Worm (Caenorhabditis elegans) whole organism, L3 larva: Measurements from ENCODE around the gene Y7A5A.2.

Source experiments
- R02D3.7 ChIP-seq: fragments of 150-350 bp; optimal IDR thresholded peaks from 2 replicates; lab custom pipeline; 2014; ENCODE audit warnings: missing biosample characterization, missing genetic modification characterization
- ZK546.5 ChIP-seq: sonication (generic microtip); optimal IDR thresholded peaks from 2 replicates; lab custom pipeline; 2017; ENCODE audit warnings: missing biosample characterization, missing genetic modification characterization
- aly-2 ChIP-seq: fragments of 150-350 bp; optimal IDR thresholded peaks from 2 replicates; lab custom pipeline; 2014; ENCODE audit warnings: missing biosample characterization, missing genetic modification characterization
- ama-1 ChIP-seq: fragments of 150-350 bp; optimal IDR thresholded peaks from 2 replicates; lab custom pipeline; 2018
- ceh-16 ChIP-seq: sonication (generic microtip); optimal IDR thresholded peaks from 2 replicates; lab custom pipeline; 2017; ENCODE audit warnings: missing biosample characterization, missing genetic modification characterization
- ceh-28 ChIP-seq: fragments of 150-350 bp; optimal IDR thresholded peaks from 2 replicates; lab custom pipeline; 2014; ENCODE audit warnings: missing biosample characterization, missing genetic modification reagents, missing genetic modification characterization
- ceh-82 ChIP-seq: fragments of 150-350 bp; optimal IDR thresholded peaks from 2 replicates; lab custom pipeline; 2014; ENCODE audit warnings: missing biosample characterization, missing genetic modification characterization
- ceh-9 ChIP-seq: sonication (generic microtip); optimal IDR thresholded peaks from 2 replicates; lab custom pipeline; 2018; ENCODE audit warnings: missing biosample characterization, missing genetic modification characterization
- daf-12 ChIP-seq: fragments of 150-350 bp; optimal IDR thresholded peaks from 2 replicates; lab custom pipeline; 2014; ENCODE audit warnings: missing biosample characterization, missing genetic modification reagents, missing genetic modification characterization
- egl-27 ChIP-seq: sonication (generic microtip); optimal IDR thresholded peaks from 4 replicates; lab custom pipeline; 2017; ENCODE audit warnings: missing biosample characterization, missing genetic modification reagents, missing genetic modification characterization
- egl-5 ChIP-seq: fragments of 150-350 bp; optimal IDR thresholded peaks from 2 replicates; lab custom pipeline; 2017; ENCODE audit warnings: missing biosample characterization, missing genetic modification reagents, missing genetic modification characterization, inconsistent platforms
- elt-1 ChIP-seq: fragments of 150-350 bp; optimal IDR thresholded peaks from 2 replicates; lab custom pipeline; 2014; ENCODE audit warnings: missing biosample characterization, missing genetic modification characterization
- elt-2 ChIP-seq: sonication (generic microtip); optimal IDR thresholded peaks from 2 replicates; lab custom pipeline; 2016; ENCODE audit warnings: missing genetic modification reagents, mild to moderate bottlenecking, missing genetic modification characterization, missing compliant biosample characterization
- fkh-10 ChIP-seq: sonication (generic microtip); optimal IDR thresholded peaks from 2 replicates; lab custom pipeline; 2017; ENCODE audit warnings: missing biosample characterization, missing genetic modification reagents, missing genetic modification characterization
- fkh-2 ChIP-seq: fragments of 150-350 bp; optimal IDR thresholded peaks from 2 replicates; lab custom pipeline; 2014; ENCODE audit warnings: missing biosample characterization, missing genetic modification reagents, missing genetic modification characterization
- fos-1 ChIP-seq: fragments of 150-350 bp; optimal IDR thresholded peaks from 2 replicates; lab custom pipeline; 2014; ENCODE audit warnings: missing biosample characterization, missing genetic modification characterization
- hmg-11 ChIP-seq: sonication (generic microtip); optimal IDR thresholded peaks from 2 replicates; lab custom pipeline; 2016; ENCODE audit warnings: missing genetic modification characterization, missing compliant biosample characterization
- jun-1 ChIP-seq: fragments of 150-350 bp; optimal IDR thresholded peaks from 2 replicates; lab custom pipeline; 2014; ENCODE audit warnings: missing biosample characterization, missing genetic modification reagents, missing genetic modification characterization
- lin-15B ChIP-seq: fragments of 150-350 bp; optimal IDR thresholded peaks from 2 replicates; lab custom pipeline; 2014; ENCODE audit warnings: missing biosample characterization, missing genetic modification characterization
- lin-39 ChIP-seq: fragments of 150-350 bp; optimal IDR thresholded peaks from 2 replicates; lab custom pipeline; 2018; ENCODE audit warnings: missing biosample characterization, missing genetic modification reagents, missing genetic modification characterization
- lsy-12 ChIP-seq: sonication (generic microtip); optimal IDR thresholded peaks from 2 replicates; lab custom pipeline; 2016; ENCODE audit warnings: mild to moderate bottlenecking, missing genetic modification characterization, missing compliant biosample characterization
- mdl-1 ChIP-seq: fragments of 150-350 bp; optimal IDR thresholded peaks from 2 replicates; lab custom pipeline; 2014; ENCODE audit warnings: missing biosample characterization, missing genetic modification characterization
- mml-1 ChIP-seq: fragments of 150-350 bp; sonication (generic microtip); optimal IDR thresholded peaks from 3 replicates; lab custom pipeline; 2014; ENCODE audit warnings: missing biosample characterization, missing genetic modification characterization
- nfya-1 ChIP-seq: sonication (generic microtip); optimal IDR thresholded peaks from 2 replicates; lab custom pipeline; 2017; ENCODE audit warnings: missing genetic modification characterization, mild to moderate bottlenecking, missing compliant biosample characterization, antibody characterized with exemption, moderate library complexity; ENCODE audit not compliant: insufficient read depth
- nhr-11 ChIP-seq: fragments of 150-350 bp; optimal IDR thresholded peaks from 2 replicates; lab custom pipeline; 2014; ENCODE audit warnings: missing biosample characterization, missing genetic modification characterization
- nhr-12 ChIP-seq: fragments of 150-350 bp; optimal IDR thresholded peaks from 2 replicates; lab custom pipeline; 2014; ENCODE audit warnings: missing biosample characterization, missing genetic modification characterization
- nhr-23 ChIP-seq: fragments of 150-350 bp; optimal IDR thresholded peaks from 2 replicates; lab custom pipeline; 2014; ENCODE audit warnings: missing biosample characterization, missing genetic modification reagents, missing genetic modification characterization
- nhr-237 ChIP-seq: fragments of 150-350 bp; optimal IDR thresholded peaks from 2 replicates; lab custom pipeline; 2014; ENCODE audit warnings: missing biosample characterization, missing genetic modification characterization
- nhr-25 ChIP-seq: sonication (generic microtip); optimal IDR thresholded peaks from 2 replicates; lab custom pipeline; 2017; ENCODE audit warnings: missing biosample characterization, missing genetic modification characterization
- nhr-28 ChIP-seq: fragments of 150-350 bp; optimal IDR thresholded peaks from 2 replicates; lab custom pipeline; 2014; ENCODE audit warnings: missing biosample characterization, missing genetic modification characterization
- nhr-43 ChIP-seq: sonication (generic microtip); optimal IDR thresholded peaks from 2 replicates; lab custom pipeline; 2016; ENCODE audit warnings: mild to moderate bottlenecking, missing genetic modification characterization, missing compliant biosample characterization; ENCODE audit not compliant: poor library complexity, severe bottlenecking
- nhr-76 ChIP-seq: fragments of 150-350 bp; sonication (generic microtip); optimal IDR thresholded peaks from 5 replicates; lab custom pipeline; 2014; ENCODE audit warnings: missing biosample characterization, missing genetic modification characterization
- nhr-77 ChIP-seq: fragments of 150-350 bp; optimal IDR thresholded peaks from 2 replicates; lab custom pipeline; 2014; ENCODE audit warnings: missing biosample characterization, missing genetic modification characterization
- pha-4 ChIP-seq: fragments of 150-350 bp; optimal IDR thresholded peaks from 2 replicates; lab custom pipeline; 2014; ENCODE audit warnings: missing biosample characterization, missing genetic modification reagents, missing genetic modification characterization
- pqm-1 ChIP-seq: fragments of 150-350 bp; optimal IDR thresholded peaks from 2 replicates; lab custom pipeline; 2017; ENCODE audit warnings: missing biosample characterization, missing genetic modification characterization, inconsistent platforms
- sea-2 ChIP-seq: fragments of 150-350 bp; sonication (generic microtip); optimal IDR thresholded peaks from 4 replicates; lab custom pipeline; 2014; ENCODE audit warnings: missing biosample characterization, missing genetic modification reagents, missing genetic modification characterization
- skn-1 ChIP-seq: fragments of 150-350 bp; optimal IDR thresholded peaks from 2 replicates; lab custom pipeline; 2014; ENCODE audit warnings: missing biosample characterization, missing genetic modification characterization
- snpc-4 ChIP-seq: fragments of 150-350 bp; optimal IDR thresholded peaks from 2 replicates; lab custom pipeline; 2014; ENCODE audit warnings: missing biosample characterization, missing genetic modification characterization
- tbx-2 ChIP-seq: sonication (generic microtip); optimal IDR thresholded peaks from 2 replicates; lab custom pipeline; 2016; ENCODE audit warnings: mild to moderate bottlenecking, missing genetic modification characterization, missing compliant biosample characterization
- unc-39 ChIP-seq: sonication (generic microtip); optimal IDR thresholded peaks from 4 replicates; lab custom pipeline; 2017; ENCODE audit warnings: missing biosample characterization, missing genetic modification characterization
- unc-62 ChIP-seq: fragments of 150-350 bp; sonication (generic microtip); optimal IDR thresholded peaks from 4 replicates; lab custom pipeline; 2014; ENCODE audit warnings: missing biosample characterization, missing genetic modification reagents, missing genetic modification characterization

The Y7A5A.2 gene

DNA sequence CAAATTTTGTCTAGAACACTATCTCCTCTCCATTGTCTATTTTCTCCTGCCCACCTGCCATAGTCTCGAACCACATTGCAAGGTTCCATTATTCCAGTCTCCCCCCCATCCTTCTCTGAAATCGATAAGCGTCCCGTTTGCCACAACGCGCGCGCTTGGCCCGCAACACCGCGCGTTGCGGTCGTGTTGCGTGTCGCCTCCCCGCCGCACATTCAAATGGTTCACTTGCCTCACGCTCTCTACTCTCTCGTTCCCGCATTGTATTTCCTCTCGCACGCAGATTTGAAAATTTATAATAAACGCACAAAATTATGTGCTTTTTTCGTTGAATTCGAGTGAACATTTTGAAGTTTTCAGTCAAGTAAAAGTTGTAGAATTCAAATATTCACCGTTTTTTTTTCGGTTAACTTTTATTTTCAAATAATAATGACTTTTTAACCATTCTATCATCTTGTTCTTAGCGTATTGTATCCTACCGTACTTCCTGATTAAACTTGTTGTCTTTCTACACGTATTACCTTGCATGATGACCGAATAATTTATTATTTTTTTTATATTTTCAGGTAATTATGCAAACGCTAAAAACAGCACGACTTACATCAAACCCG, 46.9 kb downstream of the Y7A5A.2 start, which contains the start of gene lin-15B:
Gene lin-15B (plus strand): TSS at position 558 of the 608 bp plus-strand sequence.
- TF ChIP-seq nhr-43 (tag; lab: Kevin White, UChicago) (no peak), lin-15B (tag; lab: Kevin White, UChicago) (peak; percentile 74), ceh-28 (tag; lab: Kevin White, UChicago) (no peak)

DNA sequence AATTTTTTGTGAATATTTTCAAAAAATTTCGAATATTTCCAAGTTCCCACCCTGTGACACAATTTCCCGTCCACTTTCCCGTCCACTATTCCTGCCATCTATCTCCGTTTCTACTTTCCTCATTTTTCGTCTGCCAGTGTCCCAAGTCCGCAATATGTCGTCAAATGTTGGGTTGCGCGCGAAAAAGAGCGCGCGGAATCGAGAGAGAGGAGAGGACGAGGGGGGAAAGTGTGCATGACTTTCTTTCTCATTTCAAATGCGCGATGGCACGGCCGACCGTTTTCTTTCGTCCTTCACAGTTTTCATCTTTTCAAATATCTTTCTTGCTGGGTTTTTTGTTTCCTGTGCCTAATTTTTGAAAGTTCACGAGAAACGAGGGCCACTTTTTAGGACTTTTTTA, 47.5 kb downstream of the Y7A5A.2 start:
- TF ChIP-seq nhr-77 (no peak), fkh-2 (tag; lab: Kevin White, UChicago) (no peak), mml-1 (tag; lab: Kevin White, UChicago) (no peak), fkh-10 (GFP tag; lab: Kevin White, UChicago) (no peak), nhr-76 (no peak), nhr-43 (tag; lab: Kevin White, UChicago) (no peak), ceh-28 (tag; lab: Kevin White, UChicago) (no peak), nhr-28 (tag; lab: Kevin White, UChicago) (no peak), lin-39 (no peak), nhr-23 (peak; percentile 48), sea-2 (GFP tag; lab: Kevin White, UChicago) (peak; percentile 62), daf-12 (no peak), egl-5 (tag; lab: Kevin White, UChicago) (no peak), elt-1 (tag; lab: Kevin White, UChicago) (no peak), snpc-4 (peak; percentile 74), nhr-237 (tag; lab: Kevin White, UChicago) (no peak), skn-1 (tag; lab: Kevin White, UChicago) (peak; percentile 27), nhr-11 (tag; lab: Kevin White, UChicago) (no peak), R02D3.7 (tag; lab: Kevin White, UChicago) (no peak), pqm-1 (no peak), lsy-12 (tag; lab: Kevin White, UChicago) (no peak), ZK546.5 (tag; lab: Kevin White, UChicago) (no peak), unc-39 (tag; lab: Kevin White, UChicago) (no peak), unc-62 (GFP tag; lab: Kevin White, UChicago) (no peak), ceh-82 (tag; lab: Kevin White, UChicago) (no peak), tbx-2 (tag; lab: Kevin White, UChicago) (no peak), ceh-9 (tag; lab: Kevin White, UChicago) (no peak), aly-2 (tag; lab: Kevin White, UChicago) (no peak), egl-27 (tag; lab: Kevin White, UChicago) (no peak), hmg-11 (tag; lab: Kevin White, UChicago) (peak; percentile 46), ceh-16 (tag; lab: Kevin White, UChicago) (no peak), fos-1 (tag; lab: Kevin White, UChicago) (no peak), lin-15B (tag; lab: Kevin White, UChicago) (peak; percentile 98), mdl-1 (tag; lab: Kevin White, UChicago) (no peak), nfya-1 (tag; lab: Kevin White, UChicago) (no peak), nhr-25 (peak; percentile 68), elt-2 (peak; percentile 24), nhr-12 (tag; lab: Kevin White, UChicago) (no peak), jun-1 (tag; lab: Kevin White, UChicago) (no peak), pha-4 (tag; lab: Kevin White, UChicago) (peak; percentile 78), ama-1 (lab: Kevin White, UChicago) (no peak)
